Worm (Caenorhabditis elegans) whole organism, L2 larva: ENCODE results near the gene sre-2.

Experiments used
- blmp-1 ChIP-seq: sonication (generic microtip); optimal IDR thresholded peaks from 2 replicates; lab custom pipeline; 2017; ENCODE audit warnings: missing genetic modification characterization, mild to moderate bottlenecking, missing compliant biosample characterization, antibody characterized with exemption, moderate library complexity; ENCODE audit not compliant: insufficient read depth
- ceh-82 ChIP-seq: fragments of 150-350 bp; optimal IDR thresholded peaks from 2 replicates; lab custom pipeline; 2014; ENCODE audit warnings: missing biosample characterization, missing genetic modification characterization
- egl-27 ChIP-seq: sonication (generic microtip); optimal IDR thresholded peaks from 3 replicates; lab custom pipeline; 2017; ENCODE audit warnings: missing biosample characterization, missing genetic modification reagents, missing genetic modification characterization
- elt-1 ChIP-seq: fragments of 150-350 bp; optimal IDR thresholded peaks from 2 replicates; lab custom pipeline; 2014; ENCODE audit warnings: missing biosample characterization, missing genetic modification characterization
- lin-39 ChIP-seq: fragments of 150-350 bp; optimal IDR thresholded peaks from 2 replicates; lab custom pipeline; 2014; ENCODE audit warnings: missing biosample characterization, missing genetic modification reagents, missing genetic modification characterization
- nhr-11 ChIP-seq: fragments of 150-350 bp; optimal IDR thresholded peaks from 2 replicates; lab custom pipeline; 2014; ENCODE audit warnings: missing biosample characterization, missing genetic modification characterization
- nhr-12 ChIP-seq: fragments of 150-350 bp; optimal IDR thresholded peaks from 2 replicates; lab custom pipeline; 2014; ENCODE audit warnings: missing biosample characterization, missing genetic modification characterization
- snpc-4 ChIP-seq: fragments of 150-350 bp; optimal IDR thresholded peaks from 2 replicates; lab custom pipeline; 2014; ENCODE audit warnings: missing biosample characterization, missing genetic modification characterization
- unc-39 ChIP-seq: fragments of 150-350 bp; optimal IDR thresholded peaks from 2 replicates; lab custom pipeline; 2014; ENCODE audit warnings: missing biosample characterization, missing genetic modification characterization
- ztf-4 ChIP-seq: fragments of 150-350 bp; optimal IDR thresholded peaks from 2 replicates; lab custom pipeline; 2014; ENCODE audit warnings: missing biosample characterization, missing genetic modification characterization

DNA sequence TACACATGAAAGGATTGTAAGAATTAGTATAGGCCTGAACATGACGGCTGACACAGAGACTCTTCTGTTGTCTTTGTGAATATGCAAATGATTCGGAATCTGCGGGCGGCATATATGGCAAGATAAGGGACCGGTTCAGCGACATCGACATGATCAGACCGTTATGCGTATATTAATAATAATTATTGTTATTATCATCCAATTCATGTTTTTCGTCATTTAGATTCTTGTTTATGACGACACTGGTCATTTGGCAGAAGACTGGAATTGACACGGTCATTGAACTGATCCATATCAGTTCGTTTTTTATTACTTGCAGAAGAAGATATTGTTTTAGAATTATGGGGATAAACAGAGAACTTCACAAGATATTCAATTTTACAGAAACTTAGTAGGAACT lies 51.5 kb downstream of the sre-2 start, which contains the start of gene mtre-1:
- no peak for TF ChIP-seq lin-39 (tag; lab: Kevin White, UChicago)
- TF ChIP-seq blmp-1 (tag; lab: Kevin White, UChicago) = no peak
- TF ChIP-seq elt-1 (tag; lab: Kevin White, UChicago) = no peak
- no peak for TF ChIP-seq unc-39 (tag; lab: Kevin White, UChicago)
- TF ChIP-seq nhr-12 (tag; lab: Kevin White, UChicago) = no peak
- TF ChIP-seq ztf-4 = no peak
- no peak for TF ChIP-seq ceh-82 (tag; lab: Kevin White, UChicago)
- TF ChIP-seq snpc-4 = no peak
- no peak for TF ChIP-seq nhr-11 (tag; lab: Kevin White, UChicago)
- TF ChIP-seq egl-27 = no peak
